Fruit fly (Drosophila melanogaster): ENCODE results near the gene Btk.

The Btk gene

DNA sequence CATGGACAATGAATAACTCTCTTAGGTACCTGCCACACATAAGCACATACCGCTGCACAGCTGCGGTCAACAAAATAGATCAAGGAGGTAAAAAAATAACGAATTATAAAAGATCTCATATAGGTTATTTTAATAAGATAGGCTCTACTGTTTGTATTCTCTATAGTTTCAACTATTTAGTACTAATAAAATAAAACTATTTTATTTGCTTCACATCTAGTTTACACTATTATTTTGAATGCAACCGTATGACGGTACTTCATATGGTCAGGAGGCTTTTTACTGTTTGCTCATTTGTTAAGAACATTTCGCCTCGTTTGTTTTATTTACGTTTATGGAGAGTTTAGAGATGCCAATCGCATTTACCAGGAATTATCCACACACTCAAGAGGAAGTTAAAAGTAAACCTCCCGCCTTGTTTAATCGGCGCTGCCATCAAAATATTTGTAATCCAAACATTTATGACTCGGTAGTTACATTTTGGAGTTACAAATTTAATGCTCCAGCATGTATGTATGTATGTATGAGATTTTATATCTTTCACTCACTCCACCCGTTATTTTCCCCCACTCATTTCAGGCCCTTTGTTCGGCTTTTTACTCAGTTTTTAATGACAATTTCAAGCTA is 25.8 kb downstream of the Btk start (continued):
- TF ChIP-seq CG4360 (GFP tag; IDR thresholded peaks at IDR 0.05) (no peak), NC2α (GFP tag; optimal IDR thresholded peaks at IDR 0.05) (no peak), CG34224 (GFP tag; IDR thresholded peaks at IDR 0.05; ENCODE audit: partially characterized antibody) (no peak), eve (GFP tag; optimal IDR thresholded peaks at IDR 0.05) (peak in 1 of 2 experiments; percentile 64), CG14667 (GFP tag; IDR thresholded peaks at IDR 0.05) (no peak), Bdp1 (GFP tag; optimal IDR thresholded peaks at IDR 0.05) (no peak), lmd (GFP tag; IDR thresholded peaks at IDR 0.05) (peak; percentile 69), bigmax (GFP tag; optimal IDR thresholded peaks at IDR 0.05) (no peak), sob (GFP tag; IDR thresholded peaks at IDR 0.05) (no peak), CG3995 (GFP tag; optimal IDR thresholded peaks at IDR 0.05) (no peak), CG9609 (GFP tag; optimal IDR thresholded peaks at IDR 0.05) (no peak), ac (GFP tag; optimal IDR thresholded peaks at IDR 0.05) (peak; percentile 59), ssp (GFP tag; IDR thresholded peaks at IDR 0.05) (no peak), Gug (GFP tag; IDR thresholded peaks at IDR 0.05) (no peak), CG17829 (tag; optimal IDR thresholded peaks at IDR 0.05) (peak; percentile 86), Nf-YB (GFP tag; optimal IDR thresholded peaks at IDR 0.05) (peak; percentile 55), Hand (GFP tag; optimal IDR thresholded peaks at IDR 0.05) (no peak), CG8388 (GFP tag; optimal IDR thresholded peaks at IDR 0.05) (peak; percentile 78), CG2199 (GFP tag; IDR thresholded peaks at IDR 0.05) (peak; percentile 56; the same call in 1 of the 3 replicates), CG6654 (GFP tag; optimal IDR thresholded peaks at IDR 0.05) (no peak), lab (GFP tag; optimal IDR thresholded peaks at IDR 0.05) (peak; percentile 67), shn (GFP tag; optimal IDR thresholded peaks at IDR 0.05) (no peak), gem (tag; optimal IDR thresholded peaks at IDR 0.05) (peak; percentile 86), CG3281 (GFP tag; optimal IDR thresholded peaks at IDR 0.05) (peak; percentile 22), vnd (GFP tag; IDR thresholded peaks at IDR 0.05; ENCODE audit: partially characterized antibody) (no peak), CG17802 (tag; optimal IDR thresholded peaks at IDR 0.05) (peak; percentile 29), CG6683 (GFP tag; optimal IDR thresholded peaks at IDR 0.05) (peak; percentile 8), oc (tag; optimal IDR thresholded peaks at IDR 0.05) (peak; percentile 38), CG15269 (tag; optimal IDR thresholded peaks at IDR 0.05) (peak; percentile 74), Adf1 (GFP tag; IDR thresholded peaks at IDR 0.05) (no peak), CG7271 (tag; optimal IDR thresholded peaks at IDR 0.05) (peak; percentile 85), Sox100B (GFP tag; optimal IDR thresholded peaks at IDR 0.05) (peak; percentile 63), hbn (GFP tag; IDR thresholded peaks at IDR 0.05; ENCODE audit: partially characterized antibody) (no peak), tup (GFP tag; optimal IDR thresholded peaks at IDR 0.05) (no peak), twi (tag; optimal IDR thresholded peaks at IDR 0.05) (peak; percentile 65), sisA (GFP tag; IDR thresholded peaks at IDR 0.05) (peak; percentile 55; the same call in 1 of the 2 replicates), NK7.1 (GFP tag; optimal IDR thresholded peaks at IDR 0.05) (no peak), kay (GFP tag; optimal IDR thresholded peaks at IDR 0.05) (peak; percentile 3), wdn (GFP tag; IDR thresholded peaks at IDR 0.05) (no peak), cwo (GFP tag; optimal IDR thresholded peaks at IDR 0.05) (no peak), lbe (GFP tag; optimal IDR thresholded peaks at IDR 0.05) (no peak), Atf-2 (GFP tag; optimal IDR thresholded peaks at IDR 0.05) (no peak), CG11696 (GFP tag; IDR thresholded peaks at IDR 0.05) (peak; percentile 96), CG10462 (GFP tag; optimal IDR thresholded peaks at IDR 0.05) (peak; percentile 42), CG4404 (GFP tag; IDR thresholded peaks at IDR 0.05) (peak; percentile 68), Taf1 (GFP tag; IDR thresholded peaks at IDR 0.05) (no peak), CG8924 (tag; optimal IDR thresholded peaks at IDR 0.05) (peak; percentile 90), CG17612 (GFP tag; IDR thresholded peaks at IDR 0.05) (no peak), GATAe (GFP tag; conservative IDR thresholded peaks at IDR 0.05) (no peak), CG6175 (GFP tag; IDR thresholded peaks at IDR 0.05) (no peak), slou (GFP tag; optimal IDR thresholded peaks at IDR 0.05) (no peak)

Measured in whole organism, embryonic.